Worm (Caenorhabditis elegans): Measurements from ENCODE around the gene B0281.4.

The B0281.4 gene

ce11 chrII:2330462-2330861 lies 31.8 kb upstream of the B0281.4 start (continued):
- TF ChIP-seq athp-1 (tag; optimal IDR thresholded peaks at IDR 0.05), result no peak

- TF ChIP-seq attf-5 (GFP tag; optimal IDR thresholded peaks at IDR 0.05), result no peak
- no peak for TF ChIP-seq unc-62 (GFP tag; optimal IDR thresholded peaks at IDR 0.05)
- no peak for TF ChIP-seq ceh-91 (GFP tag; IDR thresholded peaks at IDR 0.05)
- TF ChIP-seq B0261.1 (tag; optimal IDR thresholded peaks at IDR 0.05), result no peak
- TF ChIP-seq ceh-79 (tag; optimal IDR thresholded peaks at IDR 0.05), result no peak
- no peak for TF ChIP-seq nfya-1 (tag; optimal IDR thresholded peaks at IDR 0.05; ENCODE audit: borderline replicate concordance, insufficient read depth)
- TF ChIP-seq rec-8 (tag; optimal IDR thresholded peaks at IDR 0.05), result no peak
- no peak for TF ChIP-seq lsl-1 (GFP tag; optimal IDR thresholded peaks at IDR 0.05)
- TF ChIP-seq nhr-27 (tag; optimal IDR thresholded peaks at IDR 0.05), result no peak
- TF ChIP-seq egl-44 (GFP tag; IDR thresholded peaks at IDR 0.05), result no peak
- TF ChIP-seq aptf-2 (GFP tag; conservative IDR thresholded peaks at IDR 0.05), result no peak
- TF ChIP-seq madf-3 (GFP tag; IDR thresholded peaks at IDR 0.05), result no peak
- no peak for TF ChIP-seq repo-1 (tag; optimal IDR thresholded peaks at IDR 0.05)
- TF ChIP-seq C17E4.6 (GFP tag; IDR thresholded peaks at IDR 0.05), result no peak
Observed at ce11 chrII:2328963-2329442, 30.4 kb upstream of the B0281.4 start, which contains the start of the genes ZK1240.8 and ZK1240.1. Gene ZK1240.8, minus strand, starts transcription at chrII:2329063. Gene ZK1240.1, plus strand, starts transcription at chrII:2329392.

- TF ChIP-seq hlh-26 (GFP tag; conservative IDR thresholded peaks at IDR 0.05) (no peak), die-1 (tag; optimal IDR thresholded peaks at IDR 0.05) (no peak), ets-4 (GFP tag; optimal IDR thresholded peaks at IDR 0.05) (no peak), B0019.2 (GFP tag; conservative IDR thresholded peaks at IDR 0.05) (no peak), atf-7 (tag; optimal IDR thresholded peaks at IDR 0.05) (no peak), dpff-1 (tag; optimal IDR thresholded peaks at IDR 0.05) (no peak), attf-3 (GFP tag; conservative IDR thresholded peaks at IDR 0.05) (no peak), lag-1 (GFP tag; IDR thresholded peaks at IDR 0.05) (no peak), snpc-4 (GFP tag; optimal IDR thresholded peaks at IDR 0.05) (no peak), snpc-4 (tag; optimal IDR thresholded peaks at IDR 0.05) (no peak), attf-6 (GFP tag; IDR thresholded peaks at IDR 0.05) (no peak), nfyb-1 (GFP tag; IDR thresholded peaks at IDR 0.05) (no peak), bed-2 (GFP tag; IDR thresholded peaks at IDR 0.05) (no peak), efl-1 (GFP tag; optimal IDR thresholded peaks at IDR 0.05) (no peak)
Observed at ce11 chrII:2324956-2325355, 26.3 kb upstream of the B0281.4 start, which contains the start of gene ZK1240.11. Gene ZK1240.11, plus strand, starts transcription at chrII:2325256.

- TF ChIP-seq T07F8.4 (tag; optimal IDR thresholded peaks at IDR 0.05), result no peak
- no peak for TF ChIP-seq lag-1 (GFP tag; IDR thresholded peaks at IDR 0.05)
- TF ChIP-seq madf-8 (GFP tag; conservative IDR thresholded peaks at IDR 0.05), result no peak
- TF ChIP-seq pha-4 (tag; optimal IDR thresholded peaks at IDR 0.05), result no peak
- TF ChIP-seq zfh-2 (GFP tag; conservative IDR thresholded peaks at IDR 0.05), result no peak
- TF ChIP-seq ets-4 (GFP tag; optimal IDR thresholded peaks at IDR 0.05), result peak; percentile 58
- no peak for TF ChIP-seq cebp-1 (GFP tag; IDR thresholded peaks at IDR 0.05)
- no peak for TF ChIP-seq cebp-1 (tag; optimal IDR thresholded peaks at IDR 0.05)
- TF ChIP-seq F22D6.2 (tag; optimal IDR thresholded peaks at IDR 0.05), result no peak
- peak; percentile 85 for TF ChIP-seq nhr-80 (tag; optimal IDR thresholded peaks at IDR 0.05)
- no peak for TF ChIP-seq B0261.1 (tag; optimal IDR thresholded peaks at IDR 0.05)
- no peak for TF ChIP-seq ccch-3 (GFP tag; optimal IDR thresholded peaks at IDR 0.05)
- TF ChIP-seq egl-44 (GFP tag; IDR thresholded peaks at IDR 0.05), result no peak
- TF ChIP-seq lir-1 (GFP tag; conservative IDR thresholded peaks at IDR 0.05), result no peak
- no peak for TF ChIP-seq tlf-1 (GFP tag; optimal IDR thresholded peaks at IDR 0.05)
- no peak for TF ChIP-seq mel-28 (tag; optimal IDR thresholded peaks at IDR 0.05; ENCODE audit: borderline replicate concordance)
- no peak for TF ChIP-seq Y53G8AR.9 (GFP tag; conservative IDR thresholded peaks at IDR 0.05)
- no peak for TF ChIP-seq ztf-28 (GFP tag; IDR thresholded peaks at IDR 0.05)
Observed at ce11 chrII:2322857-2323518, 24.3 kb upstream of the B0281.4 start, which contains the start of the genes ZK1240.6 and ZK1240.2. Gene ZK1240.6, minus strand, starts transcription at chrII:2322907. Gene ZK1240.2, plus strand, starts transcription at chrII:2323376.

Data from whole organism, young adult.